Worm (Caenorhabditis elegans) whole organism, mixed stage, embryonic: Measurements from ENCODE around the gene osm-9.

Experiments used
- M03D4.4 ChIP-seq: sonication (generic microtip); optimal IDR thresholded peaks from 2 replicates; lab custom pipeline; 2017; ENCODE audit warnings: mild to moderate bottlenecking, missing genetic modification characterization, missing compliant biosample characterization
- bed-3 ChIP-seq: fragments of 200-800 bp; sonication (Bioruptor generic); optimal IDR thresholded peaks from 3 replicates; lab custom pipeline; 2018; ENCODE audit warnings: mild to moderate bottlenecking, missing genetic modification characterization, moderate library complexity, missing compliant biosample characterization
- ceh-43 ChIP-seq: fragments of 200-800 bp; sonication (Bioruptor generic); optimal IDR thresholded peaks from 2 replicates; lab custom pipeline; 2018; ENCODE audit warnings: mild to moderate bottlenecking, missing genetic modification characterization, moderate library complexity, missing compliant biosample characterization
- elt-1 ChIP-seq: sonication (generic microtip); optimal IDR thresholded peaks from 2 replicates; lab custom pipeline; 2017; ENCODE audit warnings: missing genetic modification characterization, mild to moderate bottlenecking, missing compliant biosample characterization, antibody characterized with exemption, moderate library complexity, borderline replicate concordance; ENCODE audit not compliant: insufficient read depth
- elt-3 ChIP-seq: fragments of 150-350 bp; optimal IDR thresholded peaks from 2 replicates; lab custom pipeline; 2014; ENCODE audit warnings: missing biosample characterization, missing genetic modification characterization
- mep-1 ChIP-seq: fragments of 150-350 bp; optimal IDR thresholded peaks from 2 replicates; lab custom pipeline; 2017; ENCODE audit warnings: missing biosample characterization, missing genetic modification reagents, missing genetic modification characterization, inconsistent platforms
- mls-2 ChIP-seq: sonication (generic microtip); optimal IDR thresholded peaks from 2 replicates; lab custom pipeline; 2016; ENCODE audit warnings: mild to moderate bottlenecking, missing genetic modification characterization, moderate library complexity, missing compliant biosample characterization
- nhr-28 ChIP-seq: fragments of 150-350 bp; optimal IDR thresholded peaks from 2 replicates; lab custom pipeline; 2014; ENCODE audit warnings: missing biosample characterization, missing genetic modification characterization
- nhr-76 ChIP-seq: sonication (generic microtip); optimal IDR thresholded peaks from 2 replicates; lab custom pipeline; 2017; ENCODE audit warnings: missing biosample characterization, missing genetic modification characterization
- sem-2 ChIP-seq: fragments of 200-800 bp; sonication (Bioruptor generic); optimal IDR thresholded peaks from 2 replicates; lab custom pipeline; 2018; ENCODE audit warnings: mild to moderate bottlenecking, missing genetic modification characterization, missing compliant biosample characterization
- unc-120 ChIP-seq: sonication (generic microtip); optimal IDR thresholded peaks from 2 replicates; lab custom pipeline; 2017; ENCODE audit warnings: missing genetic modification characterization, missing compliant biosample characterization; ENCODE audit not compliant: poor library complexity, severe bottlenecking
- unc-39 ChIP-seq: fragments of 150-350 bp; optimal IDR thresholded peaks from 2 replicates; lab custom pipeline; 2014; ENCODE audit warnings: missing biosample characterization, missing genetic modification characterization
- unc-62 ChIP-seq: fragments of 150-350 bp; optimal IDR thresholded peaks from 2 replicates; lab custom pipeline; 2014; ENCODE audit warnings: missing biosample characterization, missing genetic modification reagents, missing genetic modification characterization
- ztf-11 ChIP-seq: fragments of 150-350 bp; optimal IDR thresholded peaks from 2 replicates; lab custom pipeline; 2014; ENCODE audit warnings: missing biosample characterization, missing genetic modification characterization

DNA sequence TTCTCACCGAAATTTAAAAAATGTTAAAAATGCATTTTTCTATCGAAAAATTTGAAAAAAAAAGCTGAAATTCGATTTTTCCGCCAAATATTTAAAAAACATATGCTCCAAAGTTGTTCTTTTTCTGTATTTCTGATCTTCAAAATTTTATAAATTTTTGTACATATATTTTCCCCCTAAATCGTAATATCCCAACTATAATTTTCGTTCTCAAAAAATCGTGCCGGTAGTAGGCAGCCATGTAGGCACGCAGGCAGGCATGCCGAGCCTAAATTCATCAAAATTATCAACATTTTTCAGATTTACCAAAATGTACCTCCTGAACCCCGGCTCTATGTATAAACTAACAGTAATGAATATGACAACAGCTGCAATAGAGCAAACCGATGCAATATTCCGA lies 7.7 kb upstream of the osm-9 start, which contains the start of gene sre-5:
- no peak for TF ChIP-seq mls-2 (tag; lab: Kevin White, UChicago)
- TF ChIP-seq mep-1 (tag; lab: Kevin White, UChicago) = no peak
- TF ChIP-seq nhr-76 (tag; lab: Kevin White, UChicago) = no peak
- no peak for TF ChIP-seq elt-1 (tag; lab: Kevin White, UChicago)
- TF ChIP-seq M03D4.4 (tag; lab: Kevin White, UChicago) = no peak
- no peak for TF ChIP-seq unc-62
- no peak for TF ChIP-seq unc-39 (tag; lab: Kevin White, UChicago)
- TF ChIP-seq elt-3 (tag; lab: Kevin White, UChicago) = no peak
- no peak for TF ChIP-seq nhr-28 (tag; lab: Kevin White, UChicago)
- no peak for TF ChIP-seq unc-120 (tag; lab: Kevin White, UChicago)
- TF ChIP-seq bed-3 = no peak
- TF ChIP-seq ztf-11 (tag; lab: Kevin White, UChicago) = no peak
- no peak for TF ChIP-seq ceh-43 (GFP tag; lab: Kevin White, UChicago)
- no peak for TF ChIP-seq sem-2 (GFP tag; lab: Kevin White, UChicago)
